Worm (Caenorhabditis elegans) whole organism, L3 larva: Measurements from ENCODE around the gene F02H6.7.

Experiments used
- R02D3.7 ChIP-seq: fragments of 150-350 bp; optimal IDR thresholded peaks from 2 replicates; lab custom pipeline; 2014; ENCODE audit warnings: missing biosample characterization, missing genetic modification characterization
- ZK546.5 ChIP-seq: sonication (generic microtip); optimal IDR thresholded peaks from 2 replicates; lab custom pipeline; 2017; ENCODE audit warnings: missing biosample characterization, missing genetic modification characterization
- aly-2 ChIP-seq: fragments of 150-350 bp; optimal IDR thresholded peaks from 2 replicates; lab custom pipeline; 2014; ENCODE audit warnings: missing biosample characterization, missing genetic modification characterization
- ama-1 ChIP-seq: fragments of 150-350 bp; optimal IDR thresholded peaks from 2 replicates; lab custom pipeline; 2018
- ceh-16 ChIP-seq: sonication (generic microtip); optimal IDR thresholded peaks from 2 replicates; lab custom pipeline; 2017; ENCODE audit warnings: missing biosample characterization, missing genetic modification characterization
- ceh-82 ChIP-seq: fragments of 150-350 bp; optimal IDR thresholded peaks from 2 replicates; lab custom pipeline; 2014; ENCODE audit warnings: missing biosample characterization, missing genetic modification characterization
- ceh-9 ChIP-seq: sonication (generic microtip); optimal IDR thresholded peaks from 2 replicates; lab custom pipeline; 2018; ENCODE audit warnings: missing biosample characterization, missing genetic modification characterization
- daf-12 ChIP-seq: fragments of 150-350 bp; optimal IDR thresholded peaks from 2 replicates; lab custom pipeline; 2014; ENCODE audit warnings: missing biosample characterization, missing genetic modification reagents, missing genetic modification characterization
- egl-27 ChIP-seq: sonication (generic microtip); optimal IDR thresholded peaks from 4 replicates; lab custom pipeline; 2017; ENCODE audit warnings: missing biosample characterization, missing genetic modification reagents, missing genetic modification characterization
- egl-5 ChIP-seq: fragments of 150-350 bp; optimal IDR thresholded peaks from 2 replicates; lab custom pipeline; 2017; ENCODE audit warnings: missing biosample characterization, missing genetic modification reagents, missing genetic modification characterization, inconsistent platforms
- elt-1 ChIP-seq: fragments of 150-350 bp; optimal IDR thresholded peaks from 2 replicates; lab custom pipeline; 2014; ENCODE audit warnings: missing biosample characterization, missing genetic modification characterization
- elt-3 ChIP-seq, 3 experiments: fragments of 150-350 bp in 1 of 3; sonication (generic microtip) in 2 of 3; optimal IDR thresholded peaks; 2 replicates in 2 of 3; 4 replicates in 1 of 3; lab custom pipeline; 2014 to 2017; ENCODE audit warnings: missing biosample characterization in 3 of 3, missing genetic modification characterization in 3 of 3
- eor-1 ChIP-seq, 2 experiments: fragments of 150-350 bp; optimal IDR thresholded peaks; 2 replicates each; lab custom pipeline; 2014 to 2018; ENCODE audit warnings: missing biosample characterization in 2 of 2, missing genetic modification characterization in 2 of 2
- fkh-10 ChIP-seq: sonication (generic microtip); optimal IDR thresholded peaks from 2 replicates; lab custom pipeline; 2017; ENCODE audit warnings: missing biosample characterization, missing genetic modification reagents, missing genetic modification characterization
- fkh-2 ChIP-seq: fragments of 150-350 bp; optimal IDR thresholded peaks from 2 replicates; lab custom pipeline; 2014; ENCODE audit warnings: missing biosample characterization, missing genetic modification reagents, missing genetic modification characterization
- fos-1 ChIP-seq: fragments of 150-350 bp; optimal IDR thresholded peaks from 2 replicates; lab custom pipeline; 2014; ENCODE audit warnings: missing biosample characterization, missing genetic modification characterization
- hmg-11 ChIP-seq: sonication (generic microtip); optimal IDR thresholded peaks from 2 replicates; lab custom pipeline; 2016; ENCODE audit warnings: missing genetic modification characterization, missing compliant biosample characterization
- jun-1 ChIP-seq: fragments of 150-350 bp; optimal IDR thresholded peaks from 2 replicates; lab custom pipeline; 2014; ENCODE audit warnings: missing biosample characterization, missing genetic modification reagents, missing genetic modification characterization
- lin-15B ChIP-seq: fragments of 150-350 bp; optimal IDR thresholded peaks from 2 replicates; lab custom pipeline; 2014; ENCODE audit warnings: missing biosample characterization, missing genetic modification characterization
- lin-39 ChIP-seq: fragments of 150-350 bp; optimal IDR thresholded peaks from 2 replicates; lab custom pipeline; 2018; ENCODE audit warnings: missing biosample characterization, missing genetic modification reagents, missing genetic modification characterization
- mdl-1 ChIP-seq: fragments of 150-350 bp; optimal IDR thresholded peaks from 2 replicates; lab custom pipeline; 2014; ENCODE audit warnings: missing biosample characterization, missing genetic modification characterization
- mml-1 ChIP-seq: fragments of 150-350 bp; sonication (generic microtip); optimal IDR thresholded peaks from 3 replicates; lab custom pipeline; 2014; ENCODE audit warnings: missing biosample characterization, missing genetic modification characterization
- nfya-1 ChIP-seq: sonication (generic microtip); optimal IDR thresholded peaks from 2 replicates; lab custom pipeline; 2017; ENCODE audit warnings: missing genetic modification characterization, mild to moderate bottlenecking, missing compliant biosample characterization, antibody characterized with exemption, moderate library complexity; ENCODE audit not compliant: insufficient read depth
- nhr-12 ChIP-seq: fragments of 150-350 bp; optimal IDR thresholded peaks from 2 replicates; lab custom pipeline; 2014; ENCODE audit warnings: missing biosample characterization, missing genetic modification characterization
- nhr-23 ChIP-seq: fragments of 150-350 bp; optimal IDR thresholded peaks from 2 replicates; lab custom pipeline; 2014; ENCODE audit warnings: missing biosample characterization, missing genetic modification reagents, missing genetic modification characterization
- nhr-237 ChIP-seq: fragments of 150-350 bp; optimal IDR thresholded peaks from 2 replicates; lab custom pipeline; 2014; ENCODE audit warnings: missing biosample characterization, missing genetic modification characterization
- nhr-25 ChIP-seq: sonication (generic microtip); optimal IDR thresholded peaks from 2 replicates; lab custom pipeline; 2017; ENCODE audit warnings: missing biosample characterization, missing genetic modification characterization
- nhr-28 ChIP-seq: fragments of 150-350 bp; optimal IDR thresholded peaks from 2 replicates; lab custom pipeline; 2014; ENCODE audit warnings: missing biosample characterization, missing genetic modification characterization
- nhr-43 ChIP-seq: sonication (generic microtip); optimal IDR thresholded peaks from 2 replicates; lab custom pipeline; 2016; ENCODE audit warnings: mild to moderate bottlenecking, missing genetic modification characterization, missing compliant biosample characterization; ENCODE audit not compliant: poor library complexity, severe bottlenecking
- nhr-67 ChIP-seq: fragments of 150-350 bp; optimal IDR thresholded peaks from 2 replicates; lab custom pipeline; 2014; ENCODE audit warnings: missing biosample characterization, missing genetic modification characterization
- nhr-76 ChIP-seq: fragments of 150-350 bp; sonication (generic microtip); optimal IDR thresholded peaks from 5 replicates; lab custom pipeline; 2014; ENCODE audit warnings: missing biosample characterization, missing genetic modification characterization
- pha-4 ChIP-seq: fragments of 150-350 bp; optimal IDR thresholded peaks from 2 replicates; lab custom pipeline; 2014; ENCODE audit warnings: missing biosample characterization, missing genetic modification reagents, missing genetic modification characterization
- pqm-1 ChIP-seq: fragments of 150-350 bp; optimal IDR thresholded peaks from 2 replicates; lab custom pipeline; 2017; ENCODE audit warnings: missing biosample characterization, missing genetic modification characterization, inconsistent platforms
- skn-1 ChIP-seq: fragments of 150-350 bp; optimal IDR thresholded peaks from 2 replicates; lab custom pipeline; 2014; ENCODE audit warnings: missing biosample characterization, missing genetic modification characterization
- snpc-4 ChIP-seq: fragments of 150-350 bp; optimal IDR thresholded peaks from 2 replicates; lab custom pipeline; 2014; ENCODE audit warnings: missing biosample characterization, missing genetic modification characterization
- tbx-2 ChIP-seq: sonication (generic microtip); optimal IDR thresholded peaks from 2 replicates; lab custom pipeline; 2016; ENCODE audit warnings: mild to moderate bottlenecking, missing genetic modification characterization, missing compliant biosample characterization
- unc-39 ChIP-seq: sonication (generic microtip); optimal IDR thresholded peaks from 4 replicates; lab custom pipeline; 2017; ENCODE audit warnings: missing biosample characterization, missing genetic modification characterization
- unc-62 ChIP-seq: fragments of 150-350 bp; sonication (generic microtip); optimal IDR thresholded peaks from 4 replicates; lab custom pipeline; 2014; ENCODE audit warnings: missing biosample characterization, missing genetic modification reagents, missing genetic modification characterization
- zag-1 ChIP-seq: fragments of 150-350 bp; optimal IDR thresholded peaks from 2 replicates; lab custom pipeline; 2014; ENCODE audit warnings: missing biosample characterization, missing genetic modification characterization
- ztf-11 ChIP-seq: fragments of 150-350 bp; optimal IDR thresholded peaks from 2 replicates; lab custom pipeline; 2014; ENCODE audit warnings: missing biosample characterization, missing genetic modification characterization

Gene F02H6.7

DNA sequence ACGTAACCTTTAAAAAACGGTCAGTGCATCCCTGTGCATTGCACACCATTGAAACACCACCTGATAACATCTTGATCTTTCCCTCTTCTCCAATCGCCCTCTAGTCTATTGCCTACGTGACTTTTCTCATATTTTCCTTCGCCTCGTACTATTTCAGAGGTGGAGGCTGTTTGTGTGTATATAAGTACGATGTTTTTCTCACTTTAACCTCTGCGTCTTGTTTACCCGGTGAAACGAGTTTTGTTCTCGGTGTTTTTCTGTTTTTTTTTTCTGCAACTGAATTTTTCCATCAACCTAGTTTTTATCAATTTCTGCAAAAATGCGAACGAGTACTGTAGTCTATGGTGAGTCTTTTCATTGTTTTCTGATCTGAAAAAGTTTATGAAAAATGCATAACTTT, 8.3 kb downstream of the F02H6.7 start, which contains the start of gene sqrd-1 (continued):
- TF ChIP-seq nfya-1 (peak; percentile 11), elt-3 (tag; optimal IDR thresholded peaks at IDR 0.05; lab: Kevin White, UChicago) (no peak), eor-1 (tag; optimal IDR thresholded peaks at IDR 0.05; lab: Kevin White, UChicago) (no peak), hmg-11 (tag; lab: Kevin White, UChicago) (no peak), aly-2 (tag; lab: Kevin White, UChicago) (no peak), tbx-2 (tag; lab: Kevin White, UChicago) (no peak), ceh-16 (tag; lab: Kevin White, UChicago) (no peak), unc-39 (tag; lab: Kevin White, UChicago) (no peak), jun-1 (tag; lab: Kevin White, UChicago) (no peak), ZK546.5 (tag; lab: Kevin White, UChicago) (no peak), egl-5 (tag; lab: Kevin White, UChicago) (no peak), skn-1 (tag; lab: Kevin White, UChicago) (no peak), R02D3.7 (tag; lab: Kevin White, UChicago) (no peak)

DNA sequence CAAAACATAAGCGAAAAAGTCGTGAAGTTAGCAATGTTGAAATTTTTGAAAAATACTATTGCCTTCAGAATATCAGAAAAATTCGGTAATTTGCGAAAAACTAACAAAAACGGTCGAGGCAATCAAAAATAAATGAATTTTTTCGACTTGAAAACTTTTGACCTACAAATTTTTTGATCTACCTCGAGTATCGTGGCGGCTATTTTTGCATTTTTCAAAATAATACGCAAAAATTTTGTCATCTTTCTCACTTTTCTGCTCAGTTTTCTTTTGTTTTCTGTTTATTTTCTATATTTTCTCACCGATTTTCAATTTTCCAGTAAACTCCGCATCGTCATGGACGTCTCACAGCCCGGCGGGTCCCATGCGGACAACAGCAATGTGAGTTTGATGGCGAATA, 12.2 kb downstream of the F02H6.7 start:
- TF ChIP-seq nhr-237 (no peak), ceh-82 (tag; lab: Kevin White, UChicago) (no peak), nhr-23 (no peak), ztf-11 (tag; lab: Kevin White, UChicago) (no peak), hmg-11 (tag; lab: Kevin White, UChicago) (no peak), nhr-12 (tag; lab: Kevin White, UChicago) (no peak), ZK546.5 (tag; lab: Kevin White, UChicago) (no peak), daf-12 (tag; lab: Kevin White, UChicago) (no peak), pqm-1 (no peak)

DNA sequence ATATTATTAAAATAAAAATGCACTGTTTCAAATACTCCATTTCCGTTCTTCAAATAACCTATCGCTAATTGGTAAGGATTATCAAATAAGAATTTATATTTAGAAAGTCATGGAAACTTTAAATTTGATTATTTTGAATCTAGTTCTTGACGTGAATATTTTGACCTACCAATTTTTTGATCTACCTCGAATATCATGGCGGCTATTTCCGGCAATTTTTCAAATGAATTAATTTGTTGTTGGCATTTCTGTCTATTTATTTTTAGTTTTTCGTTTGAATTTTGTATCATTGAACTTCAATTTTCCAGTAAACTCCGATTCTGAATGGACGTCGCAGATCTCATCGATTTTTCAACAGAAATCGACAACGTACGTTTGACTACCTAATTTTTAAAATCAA, 24.8 kb downstream of the F02H6.7 start, which contains the start of gene F02H6.3:
TSS of gene F02H6.3 (plus strand) at position 266 of the 400 bp plus-strand sequence.
- TF ChIP-seq unc-39 (tag; lab: Kevin White, UChicago), result no peak
- no peak for TF ChIP-seq nfya-1
- TF ChIP-seq nhr-28 (tag; lab: Kevin White, UChicago), result no peak
- no peak for TF ChIP-seq nhr-43 (tag; lab: Kevin White, UChicago)
- TF ChIP-seq nhr-12 (tag; lab: Kevin White, UChicago), result no peak
- no peak for TF ChIP-seq mdl-1 (tag; lab: Kevin White, UChicago)
- no peak for TF ChIP-seq fos-1 (tag; lab: Kevin White, UChicago)
- no peak for TF ChIP-seq pha-4
- TF ChIP-seq ZK546.5 (tag; lab: Kevin White, UChicago), result no peak
- TF ChIP-seq R02D3.7 (tag; lab: Kevin White, UChicago), result no peak
- no peak for TF ChIP-seq ztf-11 (tag; lab: Kevin White, UChicago)
- no peak for TF ChIP-seq nhr-23
- no peak for TF ChIP-seq lin-39
- no peak for TF ChIP-seq ama-1
- no peak for TF ChIP-seq mml-1
- TF ChIP-seq egl-27 (tag; lab: Kevin White, UChicago), result no peak
- TF ChIP-seq egl-5 (tag; lab: Kevin White, UChicago), result no peak
- no peak for TF ChIP-seq fkh-10 (GFP tag; lab: Kevin White, UChicago)
- no peak for TF ChIP-seq nhr-25 (tag; lab: Kevin White, UChicago)

DNA sequence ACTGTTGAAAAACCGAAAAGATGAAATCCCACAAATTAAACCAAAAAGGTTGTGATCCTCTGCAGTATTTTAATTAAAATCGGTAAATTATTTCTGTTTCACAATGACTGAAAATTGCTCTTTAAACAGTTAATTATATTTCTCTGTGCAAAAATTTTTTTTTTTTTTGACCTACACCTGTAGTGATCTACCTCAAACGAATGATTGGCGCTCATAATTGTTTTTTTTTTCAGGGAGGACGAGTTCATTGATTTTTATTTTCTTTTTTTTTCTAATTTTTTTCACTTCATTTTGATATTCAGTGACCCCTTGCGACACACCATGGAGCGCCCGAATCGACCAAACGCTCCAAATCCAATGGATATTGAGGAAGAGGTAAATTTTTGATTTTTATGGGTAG, 31.8 kb downstream of the F02H6.7 start, which contains the start of gene F02H6.2:
TSS of gene F02H6.2 (plus strand) at position 301 of the 400 bp plus-strand sequence.
- TF ChIP-seq pha-4 (no peak), lin-15B (tag; lab: Kevin White, UChicago) (no peak), zag-1 (tag; lab: Kevin White, UChicago) (no peak), ztf-11 (tag; lab: Kevin White, UChicago) (no peak), ceh-16 (tag; lab: Kevin White, UChicago) (no peak), nhr-76 (tag; lab: Kevin White, UChicago) (no peak), mml-1 (no peak), nhr-67 (tag; lab: Kevin White, UChicago) (no peak), snpc-4 (tag; lab: Kevin White, UChicago) (no peak), fos-1 (tag; lab: Kevin White, UChicago) (no peak), nhr-23 (no peak), jun-1 (tag; lab: Kevin White, UChicago) (no peak), elt-1 (no peak), fkh-2 (tag; lab: Kevin White, UChicago) (no peak), ceh-9 (tag; lab: Kevin White, UChicago) (no peak), nhr-43 (tag; lab: Kevin White, UChicago) (no peak), unc-62 (GFP tag; lab: Kevin White, UChicago) (no peak), egl-5 (tag; lab: Kevin White, UChicago) (no peak)
